Worm (Caenorhabditis elegans) whole organism, young adult: ENCODE measurements around the gene cyn-17.

Experiments
- F52B5.7 ChIP-seq: sonication (generic microtip); optimal IDR thresholded peaks from 2 replicates; lab custom pipeline; 2016; ENCODE audit warnings: mild to moderate bottlenecking, missing genetic modification characterization, missing compliant biosample characterization
- F57A8.1 ChIP-seq: fragments of 200-800 bp; sonication (Bioruptor generic); optimal IDR thresholded peaks from 2 replicates; lab custom pipeline; 2018; ENCODE audit warnings: mild to moderate bottlenecking, missing genetic modification characterization, moderate library complexity, missing compliant biosample characterization
- let-607 ChIP-seq, 2 experiments: fragments of 200-800 bp in 1 of 2; sonication (Bioruptor generic) in 1 of 2; sonication (generic microtip) in 1 of 2; optimal IDR thresholded peaks; 2 replicates each; lab custom pipeline; 2016 to 2018; ENCODE audit warnings: mild to moderate bottlenecking in 2 of 2, missing compliant biosample characterization in 2 of 2, missing genetic modification characterization in 2 of 2, moderate library complexity in 2 of 2, missing genotype in 1 of 2
- nfyb-1 ChIP-seq: fragments of 200-800 bp; sonication (Bioruptor generic); IDR thresholded peaks from 2 replicates; pipeline ENCODE4 v1.3.6; 2022; ENCODE audit warnings: missing genetic modification reagents, missing genetic modification characterization, missing compliant biosample characterization
- pha-4 ChIP-seq: fragments of 150-350 bp; sonication (generic microtip); optimal IDR thresholded peaks from 2 replicates; lab custom pipeline; 2014; ENCODE audit warnings: missing biosample characterization, missing genetic modification reagents, missing genetic modification characterization
- rcor-1 ChIP-seq: fragments of 200-800 bp; sonication (Bioruptor generic); IDR thresholded peaks from 2 replicates; pipeline ENCODE4 v1.3.6; 2022; ENCODE audit warnings: missing genetic modification reagents, missing genetic modification characterization, missing compliant biosample characterization
- snpc-4 ChIP-seq, 5 experiments: fragments of 150-350 bp in 1 of 5; sonication (generic microtip) in 4 of 5; optimal IDR thresholded peaks; 2 replicates each; lab custom pipeline; 2014 to 2018; ENCODE audit warnings: missing genetic modification characterization in 5 of 5, missing biosample characterization in 3 of 5, antibody characterized with exemption in 2 of 5, mild to moderate bottlenecking in 2 of 5, missing compliant biosample characterization in 2 of 5, missing genotype in 2 of 5, moderate library complexity in 2 of 5, missing genetic modification reagents in 1 of 5

DNA sequence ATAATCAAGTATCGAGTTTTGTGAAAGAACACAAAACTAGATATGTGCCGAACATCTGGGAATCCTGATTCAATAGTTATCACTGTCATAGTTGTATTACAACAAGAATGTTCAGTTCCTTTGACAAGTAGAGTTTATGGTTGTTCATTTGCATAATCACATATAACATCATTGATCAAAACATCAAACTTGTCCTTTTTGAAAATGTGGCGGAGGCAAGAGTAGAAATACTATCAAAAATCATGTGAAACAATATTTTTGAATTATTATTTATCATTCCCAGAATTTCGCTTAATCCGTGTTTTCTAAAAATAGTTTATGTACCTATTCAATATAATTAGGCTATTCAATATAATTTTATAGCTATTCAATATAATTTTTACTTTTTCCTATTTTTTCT is 14.1 kb upstream of the cyn-17 start, which contains the start of gene F44E7.7:
- TF ChIP-seq nfyb-1 (no peak), pha-4 (tag; lab: Kevin White, UChicago) (no peak), rcor-1 (GFP tag; lab: Robert Waterston, UW) (no peak), F52B5.7 (no peak), let-607 (tag; optimal IDR thresholded peaks at IDR 0.05; lab: Kevin White, UChicago) (no peak), snpc-4 (GFP tag; optimal IDR thresholded peaks at IDR 0.05; lab: Kevin White, UChicago) (no peak), snpc-4 (tag; optimal IDR thresholded peaks at IDR 0.05; lab: Kevin White, UChicago) (no peak), F57A8.1 (GFP tag; lab: Kevin White, UChicago) (no peak)
